Worm (Caenorhabditis elegans): ENCODE results near the gene pqn-35.

pqn-35 gene

ce11 chrII:4579375-4579774, 33.4 kb upstream of the pqn-35 start:
- TF ChIP-seq mab-5 (tag; optimal IDR thresholded peaks at IDR 0.05), result peak; percentile 62
- no peak for TF ChIP-seq gmeb-1 (tag; optimal IDR thresholded peaks at IDR 0.05)
- TF ChIP-seq crh-2 (tag; optimal IDR thresholded peaks at IDR 0.05), result no peak

DNA sequence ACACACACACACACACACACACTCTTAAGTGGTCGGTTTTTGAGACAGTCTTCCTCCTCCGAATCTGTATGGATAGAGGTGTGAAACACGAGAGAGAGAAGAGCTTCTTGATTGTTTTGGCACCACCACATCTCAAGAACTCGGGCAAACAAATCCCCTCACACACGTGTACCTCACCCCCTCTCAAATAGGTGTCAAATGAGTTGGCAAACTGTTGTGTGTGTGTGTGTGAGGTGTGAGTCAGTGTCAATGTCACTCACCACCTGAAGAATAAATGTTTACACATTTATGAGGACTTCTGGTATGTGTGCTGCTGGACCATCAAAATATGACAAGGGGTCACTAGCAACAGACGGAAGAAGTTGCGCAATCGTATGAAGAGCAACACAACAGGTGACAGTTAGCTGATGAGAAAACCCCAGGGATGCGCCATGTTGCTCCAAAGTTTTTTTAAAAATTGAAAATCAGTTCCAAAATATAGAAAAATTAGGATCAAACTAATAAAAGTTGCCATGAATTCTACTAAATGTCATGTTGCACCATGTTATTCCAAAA, 32.8 kb upstream of the pqn-35 start:
- no peak for TF ChIP-seq ztf-11 (tag; optimal IDR thresholded peaks at IDR 0.05)
- TF ChIP-seq mdl-1 (tag; optimal IDR thresholded peaks at IDR 0.05), result no peak
- TF ChIP-seq ztf-1 (GFP tag; conservative IDR thresholded peaks at IDR 0.05), result no peak
- no peak for TF ChIP-seq aly-2 (tag; optimal IDR thresholded peaks at IDR 0.05)
- no peak for TF ChIP-seq nhr-237 (tag; optimal IDR thresholded peaks at IDR 0.05)
- TF ChIP-seq ztf-4 (tag; optimal IDR thresholded peaks at IDR 0.05), result no peak
- no peak for TF ChIP-seq ceh-82 (tag; optimal IDR thresholded peaks at IDR 0.05)
- no peak for TF ChIP-seq unc-39 (tag; optimal IDR thresholded peaks at IDR 0.05)
- no peak for TF ChIP-seq lsy-2 (tag; optimal IDR thresholded peaks at IDR 0.05)

- TF ChIP-seq nhr-25 (tag; optimal IDR thresholded peaks at IDR 0.05) (no peak), skn-1 (tag; optimal IDR thresholded peaks at IDR 0.05) (no peak), lin-11 (tag; optimal IDR thresholded peaks at IDR 0.05) (no peak), snpc-4 (tag; optimal IDR thresholded peaks at IDR 0.05) (no peak), Y55F3AM.14 (GFP tag; optimal IDR thresholded peaks at IDR 0.05) (no peak), peb-1 (tag; optimal IDR thresholded peaks at IDR 0.05) (no peak), unc-55 (GFP tag; optimal IDR thresholded peaks at IDR 0.05) (no peak), R02D3.7 (tag; optimal IDR thresholded peaks at IDR 0.05) (no peak), mdl-1 (tag; optimal IDR thresholded peaks at IDR 0.05) (no peak), dmd-4 (tag; optimal IDR thresholded peaks at IDR 0.05) (no peak), elt-1 (tag; optimal IDR thresholded peaks at IDR 0.05) (no peak), sma-3 (GFP tag; optimal IDR thresholded peaks at IDR 0.05) (no peak), mab-5 (tag; optimal IDR thresholded peaks at IDR 0.05) (no peak)
These were observed 31.7 kb upstream of the pqn-35 start for ce11 chrII:4581090-4581489.

ce11 chrII:4583203-4583912, 29.4 kb upstream of the pqn-35 start:
- TF ChIP-seq sem-4 (tag; optimal IDR thresholded peaks at IDR 0.05) (no peak), F13H6.1 (tag; optimal IDR thresholded peaks at IDR 0.05) (no peak), snpc-4 (tag; optimal IDR thresholded peaks at IDR 0.05) (no peak), aly-2 (tag; optimal IDR thresholded peaks at IDR 0.05) (no peak), ceh-16 (tag; optimal IDR thresholded peaks at IDR 0.05) (peak; percentile 20), unc-55 (GFP tag; optimal IDR thresholded peaks at IDR 0.05) (peak; percentile 1), skn-1 (tag; optimal IDR thresholded peaks at IDR 0.05) (no peak), alr-1 (tag; optimal IDR thresholded peaks at IDR 0.05) (no peak), nhr-237 (tag; optimal IDR thresholded peaks at IDR 0.05) (no peak)

DNA sequence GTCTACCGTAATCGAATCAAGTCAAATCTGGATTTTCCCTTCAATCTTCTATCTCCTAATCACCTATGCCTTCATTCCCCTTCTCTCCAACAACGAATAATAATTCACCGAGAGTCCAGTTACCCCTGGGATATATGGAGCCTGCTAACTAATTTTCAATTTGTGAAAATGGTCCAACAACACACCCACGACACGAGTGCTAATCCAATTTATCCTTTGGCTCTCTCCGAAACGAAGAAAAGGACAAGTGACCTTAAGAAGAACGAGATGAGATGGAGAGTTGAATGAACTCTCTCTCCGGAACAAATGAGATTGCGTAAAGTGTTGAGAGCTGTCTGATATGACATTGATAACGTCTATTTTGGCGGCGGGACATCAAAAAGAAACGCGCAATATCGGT, 28.5 kb upstream of the pqn-35 start:
- peak; percentile 41 for TF ChIP-seq sem-4 (tag; optimal IDR thresholded peaks at IDR 0.05)
- TF ChIP-seq nhr-11 (tag; optimal IDR thresholded peaks at IDR 0.05), result no peak

DNA sequence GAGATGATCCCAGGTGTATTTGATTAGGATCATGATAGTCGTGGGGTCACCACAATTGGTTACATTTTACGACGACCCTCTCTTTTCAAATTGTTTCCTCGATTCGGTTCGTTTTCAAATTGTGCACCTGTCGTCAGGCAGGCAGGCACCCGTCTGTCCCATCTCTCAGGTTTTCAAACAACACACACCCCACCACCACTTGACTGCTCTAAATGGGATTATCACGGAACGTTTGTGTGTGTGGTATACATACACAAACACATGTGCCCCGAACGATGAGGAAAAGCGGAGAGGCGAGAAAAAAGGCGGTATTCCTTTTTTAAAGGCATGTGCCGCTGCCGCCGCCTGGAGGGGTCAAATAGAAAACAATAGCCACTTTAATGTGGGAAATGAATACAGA, 27.5 kb upstream of the pqn-35 start:
- no peak for TF ChIP-seq dmd-4 (tag; optimal IDR thresholded peaks at IDR 0.05)
- no peak for TF ChIP-seq nhr-6 (tag; optimal IDR thresholded peaks at IDR 0.05)
- no peak for TF ChIP-seq unc-55 (GFP tag; optimal IDR thresholded peaks at IDR 0.05)
- TF ChIP-seq R02D3.7 (tag; optimal IDR thresholded peaks at IDR 0.05), result no peak
- TF ChIP-seq ceh-16 (tag; optimal IDR thresholded peaks at IDR 0.05), result no peak
- no peak for TF ChIP-seq nhr-21 (tag; optimal IDR thresholded peaks at IDR 0.05)
- no peak for TF ChIP-seq F13H6.1 (tag; optimal IDR thresholded peaks at IDR 0.05)
- no peak for TF ChIP-seq lin-11 (tag; optimal IDR thresholded peaks at IDR 0.05)
- no peak for TF ChIP-seq ZK546.5 (tag; optimal IDR thresholded peaks at IDR 0.05)
- no peak for TF ChIP-seq lsy-2 (tag; optimal IDR thresholded peaks at IDR 0.05)

Data from whole organism, L2 larva.